Fruit fly (Drosophila melanogaster) Kc167 (cell line): Measurements from ENCODE around the gene Jon66Ci.

ENCODE experiments used
- Myc ChIP-seq: fragments of >200 bp; optimal IDR thresholded peaks from 2 replicates; lab custom pipeline; 2017; ENCODE audit warnings: missing external identifiers
- Sin3A ChIP-seq: fragments of >200 bp; optimal IDR thresholded peaks from 2 replicates; lab custom pipeline; 2018; ENCODE audit warnings: missing external identifiers
- h ChIP-seq: fragments of >200 bp; optimal IDR thresholded peaks from 3 replicates; lab custom pipeline; 2018; ENCODE audit warnings: missing external identifiers
- insv ChIP-seq: fragments of >200 bp; optimal IDR thresholded peaks from 3 replicates; lab custom pipeline; 2018; ENCODE audit warnings: missing external identifiers
- psq ChIP-seq: fragments of >200 bp; optimal IDR thresholded peaks from 2 replicates; lab custom pipeline; 2017; ENCODE audit warnings: missing external identifiers
- ttk ChIP-seq: sonication (Bioruptor generic); optimal IDR thresholded peaks from 2 replicates; lab custom pipeline; 2017; ENCODE audit warnings: missing external identifiers

Gene Jon66Ci

DNA sequence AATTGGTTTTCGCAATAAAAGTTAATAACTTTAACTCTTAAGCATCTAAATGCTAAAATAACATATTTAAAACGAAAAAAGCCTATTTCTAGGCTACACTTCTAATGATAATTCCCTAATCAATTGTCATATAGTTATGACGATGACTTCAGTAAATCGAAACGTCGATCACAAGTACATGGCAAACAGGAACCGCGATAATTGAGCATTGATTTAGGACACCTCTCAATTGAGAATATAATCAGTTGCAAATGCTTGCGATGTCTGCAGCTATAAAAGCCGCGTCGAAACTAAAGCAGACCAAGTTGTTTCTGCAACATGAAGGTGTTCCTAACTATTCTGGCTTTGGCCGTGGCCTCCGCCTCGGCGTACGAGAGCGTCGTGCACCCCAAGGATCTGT is at the start of gene Jon66Ci:
Gene Jon66Ci, plus strand, starts transcription at position 301 of the 400 bp plus-strand sequence.
- TF ChIP-seq ttk (lab: Kevin White, UChicago) (no peak), Myc (no peak), insv (lab: Kevin White, UChicago) (no peak), h (no peak), psq (lab: Kevin White, UChicago) (no peak), Sin3A (no peak)

dm6 chr3L:8345182-8345581 is 46.2 kb upstream of the Jon66Ci start:
- TF ChIP-seq ttk (lab: Kevin White, UChicago), result peak; percentile 95
- TF ChIP-seq h, result no peak
- no peak for TF ChIP-seq Sin3A

- TF ChIP-seq Sin3A (no peak), insv (lab: Kevin White, UChicago) (no peak), ttk (lab: Kevin White, UChicago) (no peak), h (no peak), Myc (no peak), psq (lab: Kevin White, UChicago) (no peak)
Observed at dm6 chr3L:8346100-8346980, 45.0 kb upstream of the Jon66Ci start, which contains the start of the genes CG7182 and GAPcenA. Gene CG7182, minus strand, starts transcription at chr3L:8346382. Gene GAPcenA, plus strand, starts transcription at chr3L:8346561.

DNA sequence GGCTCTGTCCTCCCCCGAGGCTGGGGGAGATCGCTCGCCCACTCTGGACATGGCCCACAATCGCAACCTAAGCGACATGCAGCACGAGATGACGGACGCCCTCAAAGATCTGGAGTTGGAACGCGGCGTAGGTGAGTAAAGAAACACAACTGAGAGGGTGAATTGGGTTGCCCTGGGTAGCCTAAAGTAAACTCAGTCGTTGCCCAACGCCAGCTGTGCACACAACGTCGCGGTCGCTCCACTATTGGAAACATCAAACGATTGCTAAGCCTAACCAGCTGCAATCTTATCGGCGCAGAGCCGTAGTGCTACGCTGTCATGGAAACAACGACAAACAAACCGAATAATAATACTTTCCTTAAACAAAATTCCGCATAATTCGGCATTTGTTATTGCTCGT is 44.0 kb upstream of the Jon66Ci start:
- no peak for TF ChIP-seq Sin3A
- no peak for TF ChIP-seq ttk (lab: Kevin White, UChicago)
- TF ChIP-seq insv (lab: Kevin White, UChicago), result no peak
- TF ChIP-seq Myc, result no peak
- no peak for TF ChIP-seq psq (lab: Kevin White, UChicago)
- no peak for TF ChIP-seq h

dm6 chr3L:8356196-8356595 is 35.1 kb upstream of the Jon66Ci start, which contains the start of gene Culd:
Gene Culd, minus strand, starts transcription at chr3L:8356296.
- TF ChIP-seq Myc (no peak), psq (lab: Kevin White, UChicago) (no peak), Sin3A (no peak), insv (lab: Kevin White, UChicago) (no peak), ttk (lab: Kevin White, UChicago) (no peak), h (no peak)

- TF ChIP-seq ttk (lab: Kevin White, UChicago) (no peak), Myc (no peak), h (no peak), insv (lab: Kevin White, UChicago) (no peak), Sin3A (no peak), psq (lab: Kevin White, UChicago) (no peak)
Observed at dm6 chr3L:8358138-8358537, 33.2 kb upstream of the Jon66Ci start.

dm6 chr3L:8358776-8359455 is 32.4 kb upstream of the Jon66Ci start:
- no peak for TF ChIP-seq Sin3A
- no peak for TF ChIP-seq psq (lab: Kevin White, UChicago)
- TF ChIP-seq Myc, result no peak
- no peak for TF ChIP-seq ttk (lab: Kevin White, UChicago)
- no peak for TF ChIP-seq h
- TF ChIP-seq insv (lab: Kevin White, UChicago), result no peak

- TF ChIP-seq ttk (lab: Kevin White, UChicago) (no peak), psq (lab: Kevin White, UChicago) (no peak), Sin3A (no peak), Myc (no peak), insv (lab: Kevin White, UChicago) (no peak), h (no peak)
Observed at dm6 chr3L:8360063-8360642, 31.2 kb upstream of the Jon66Ci start.

- no peak for TF ChIP-seq insv (lab: Kevin White, UChicago)
- TF ChIP-seq ttk (lab: Kevin White, UChicago), result no peak
- TF ChIP-seq h, result no peak
- TF ChIP-seq psq (lab: Kevin White, UChicago), result no peak
- TF ChIP-seq Myc, result no peak
- no peak for TF ChIP-seq Sin3A
Observed at dm6 chr3L:8360643-8361110, 30.7 kb upstream of the Jon66Ci start, which contains the start of gene Idh. Gene Idh, minus strand, starts transcription at chr3L:8360906.

- TF ChIP-seq Sin3A, result no peak
- no peak for TF ChIP-seq ttk (lab: Kevin White, UChicago)
- no peak for TF ChIP-seq Myc
- no peak for TF ChIP-seq psq (lab: Kevin White, UChicago)
- no peak for TF ChIP-seq insv (lab: Kevin White, UChicago)
- no peak for TF ChIP-seq h
Observed at dm6 chr3L:8363266-8363665, 28.1 kb upstream of the Jon66Ci start.

DNA sequence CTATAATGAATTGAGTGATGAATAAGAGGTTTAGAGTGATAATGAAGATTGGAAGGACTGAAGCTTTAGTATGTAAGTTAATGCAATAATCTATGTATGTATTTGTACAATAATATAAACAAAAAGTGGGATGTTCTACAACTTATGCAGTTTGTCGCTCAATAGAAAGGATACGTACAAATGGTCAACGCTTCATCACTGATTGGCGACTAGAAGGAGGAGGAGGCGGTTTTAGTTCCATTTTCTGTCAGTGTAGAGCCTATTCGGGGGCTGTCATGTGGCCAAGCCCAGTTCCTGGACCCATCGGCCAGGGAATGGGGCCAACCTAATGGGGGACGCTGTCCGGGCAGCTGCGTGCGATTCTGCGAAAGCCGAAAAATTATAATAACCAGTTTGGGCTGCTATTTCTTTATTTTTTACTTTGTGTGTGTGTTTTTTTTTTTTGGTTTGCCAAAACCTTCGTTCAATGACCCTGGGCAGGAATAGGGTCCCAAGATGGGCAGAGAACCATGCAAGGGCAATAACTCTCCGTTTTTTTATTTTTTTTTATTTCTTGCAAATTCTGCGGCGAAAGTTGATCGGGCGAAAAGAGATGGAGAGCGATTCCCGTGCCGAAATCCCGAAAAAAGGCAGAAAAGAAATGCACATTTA is 22.5 kb upstream of the Jon66Ci start:
- TF ChIP-seq insv (lab: Kevin White, UChicago), result no peak
- no peak for TF ChIP-seq ttk (lab: Kevin White, UChicago)
- no peak for TF ChIP-seq Sin3A
- TF ChIP-seq Myc, result no peak
- TF ChIP-seq h, result no peak
- TF ChIP-seq psq (lab: Kevin White, UChicago), result no peak

dm6 chr3L:8369456-8369855 is 21.9 kb upstream of the Jon66Ci start:
- TF ChIP-seq insv (lab: Kevin White, UChicago) (no peak), Sin3A (no peak), psq (lab: Kevin White, UChicago) (no peak), ttk (lab: Kevin White, UChicago) (no peak), Myc (no peak), h (no peak)
